Worm (Caenorhabditis elegans): ENCODE data around the gene R01E6.7.

The R01E6.7 gene

ce11 chrX:13583895-13584344 lies 14.2 kb upstream of the R01E6.7 start:
- TF ChIP-seq ets-7 (tag; optimal IDR thresholded peaks at IDR 0.05) (peak; percentile 18), hmg-4 (GFP tag; optimal IDR thresholded peaks at IDR 0.05) (peak; percentile 74), tra-4 (tag; optimal IDR thresholded peaks at IDR 0.05) (no peak), aly-1 (tag; optimal IDR thresholded peaks at IDR 0.05) (peak; percentile 61)

DNA sequence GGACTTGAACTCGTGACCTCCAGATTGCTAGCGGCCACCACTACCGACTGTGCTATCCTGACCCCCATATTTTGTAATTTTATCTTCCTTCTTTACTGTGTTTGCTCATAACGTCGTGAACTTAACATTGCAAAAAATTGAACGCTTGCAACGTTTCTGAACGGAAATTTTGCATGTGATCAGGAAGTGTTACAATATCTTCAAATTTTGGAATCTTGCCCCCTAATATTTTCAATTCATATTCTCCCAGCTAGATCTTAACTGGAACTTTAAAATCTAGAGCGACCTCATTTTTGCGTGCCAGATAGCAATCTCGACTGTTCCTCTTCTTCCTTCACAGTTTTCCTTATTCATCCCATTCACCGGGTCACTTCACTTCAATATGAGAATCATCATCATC lies 12.1 kb upstream of the R01E6.7 start, which contains the start of gene F54B11.10:
F54B11.10 (plus strand) TSS at position 301 of the 400 bp plus-strand sequence.
- TF ChIP-seq sea-1 (GFP tag; conservative IDR thresholded peaks at IDR 0.05) (no peak), hmg-4 (GFP tag; optimal IDR thresholded peaks at IDR 0.05) (no peak), flt-1 (GFP tag; IDR thresholded peaks at IDR 0.05) (no peak), aly-1 (tag; optimal IDR thresholded peaks at IDR 0.05) (no peak), hmbx-1 (tag; optimal IDR thresholded peaks at IDR 0.05) (no peak), F13C5.2 (tag; optimal IDR thresholded peaks at IDR 0.05) (no peak), pes-1 (GFP tag; IDR thresholded peaks at IDR 0.05) (no peak), ets-7 (tag; optimal IDR thresholded peaks at IDR 0.05) (no peak), ama-1 (optimal IDR thresholded peaks at IDR 0.05) (no peak), tra-4 (tag; optimal IDR thresholded peaks at IDR 0.05) (no peak), tbx-37 (GFP tag; conservative IDR thresholded peaks at IDR 0.05) (no peak), scrt-1 (GFP tag; IDR thresholded peaks at IDR 0.05) (no peak), B0310.2 (tag; optimal IDR thresholded peaks at IDR 0.05) (no peak), tbx-11 (GFP tag; IDR thresholded peaks at IDR 0.05) (no peak), hnd-1 (tag; optimal IDR thresholded peaks at IDR 0.05) (no peak), ceh-13 (GFP tag; optimal IDR thresholded peaks at IDR 0.05) (no peak)

DNA sequence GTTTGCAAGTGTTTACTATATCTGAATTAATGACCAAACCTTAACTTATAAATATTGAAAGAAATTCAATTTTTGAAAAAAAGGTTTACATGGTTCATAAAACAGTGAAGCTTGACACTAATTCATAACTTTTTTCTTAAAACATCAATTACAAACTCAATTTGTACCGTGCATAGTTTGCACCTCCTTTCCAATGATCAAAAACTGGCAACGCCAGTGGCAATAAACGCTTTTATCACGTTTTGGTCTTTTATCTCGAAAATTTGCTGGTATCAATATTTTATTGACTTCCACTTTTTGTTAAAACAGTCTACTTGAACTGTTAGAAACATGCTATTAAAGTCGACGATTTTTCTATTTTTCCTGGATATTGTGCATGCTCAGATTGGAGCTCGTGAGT lies 8.7 kb upstream of the R01E6.7 start, which contains the start of gene F54B11.11:
F54B11.11 (plus strand) TSS at position 301 of the 400 bp plus-strand sequence.
- TF ChIP-seq pes-1 (GFP tag; IDR thresholded peaks at IDR 0.05) (no peak), aly-1 (tag; optimal IDR thresholded peaks at IDR 0.05) (no peak), tbx-11 (GFP tag; IDR thresholded peaks at IDR 0.05) (no peak), hmbx-1 (tag; optimal IDR thresholded peaks at IDR 0.05) (no peak), sea-1 (GFP tag; conservative IDR thresholded peaks at IDR 0.05) (no peak), ama-1 (optimal IDR thresholded peaks at IDR 0.05) (no peak)

- TF ChIP-seq hmg-4 (GFP tag; optimal IDR thresholded peaks at IDR 0.05) = no peak
- peak; percentile 5 for TF ChIP-seq ceh-36 (tag; optimal IDR thresholded peaks at IDR 0.05)
- TF ChIP-seq hmbx-1 (tag; optimal IDR thresholded peaks at IDR 0.05) = no peak
Measured at ce11 chrX:13574029-13574428, 4.3 kb upstream of the R01E6.7 start.

DNA sequence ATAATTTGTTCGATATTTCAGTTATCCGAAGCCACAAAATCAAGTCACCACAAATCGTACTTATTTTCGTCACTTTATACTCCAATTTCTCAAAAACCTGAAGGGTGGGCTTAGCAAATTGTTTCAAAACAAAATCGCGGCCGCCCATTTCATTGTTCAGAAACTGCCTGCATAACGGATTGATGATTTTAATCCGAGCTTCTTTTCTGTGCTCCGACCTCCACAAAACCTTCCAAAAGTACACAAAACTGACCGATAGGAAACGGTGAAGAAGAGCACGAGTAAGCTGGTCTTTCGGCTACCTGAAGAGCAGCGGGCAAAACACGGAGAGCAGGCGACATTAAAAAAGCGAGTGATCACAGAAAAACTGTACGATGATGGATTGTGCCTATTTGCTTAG lies 3.3 kb downstream of the R01E6.7 start, which contains the start of gene R01E6.2:
R01E6.2 (minus strand) TSS at position 101 of the 400 bp plus-strand sequence.
- no peak for TF ChIP-seq sea-1 (GFP tag; conservative IDR thresholded peaks at IDR 0.05)
- no peak for TF ChIP-seq tbx-11 (GFP tag; IDR thresholded peaks at IDR 0.05)
- TF ChIP-seq ama-1 (optimal IDR thresholded peaks at IDR 0.05) = no peak
- TF ChIP-seq hmbx-1 (tag; optimal IDR thresholded peaks at IDR 0.05) = no peak
- no peak for TF ChIP-seq pes-1 (GFP tag; IDR thresholded peaks at IDR 0.05)
- TF ChIP-seq ets-7 (tag; optimal IDR thresholded peaks at IDR 0.05) = no peak
- TF ChIP-seq tra-4 (tag; optimal IDR thresholded peaks at IDR 0.05) = no peak

ce11 chrX:13561954-13562353 lies 7.8 kb downstream of the R01E6.7 start:
- TF ChIP-seq aly-1 (tag; optimal IDR thresholded peaks at IDR 0.05) (no peak), ceh-13 (GFP tag; optimal IDR thresholded peaks at IDR 0.05) (no peak), ama-1 (optimal IDR thresholded peaks at IDR 0.05) (no peak)

ce11 chrX:13558667-13559066 lies 11.1 kb downstream of the R01E6.7 start:
- no peak for TF ChIP-seq scrt-1 (GFP tag; IDR thresholded peaks at IDR 0.05)
- TF ChIP-seq hmg-4 (GFP tag; optimal IDR thresholded peaks at IDR 0.05) = no peak
- no peak for TF ChIP-seq ceh-13 (GFP tag; optimal IDR thresholded peaks at IDR 0.05)
- no peak for TF ChIP-seq hnd-1 (tag; optimal IDR thresholded peaks at IDR 0.05)
- no peak for TF ChIP-seq hmbx-1 (tag; optimal IDR thresholded peaks at IDR 0.05)
- no peak for TF ChIP-seq ceh-36 (tag; optimal IDR thresholded peaks at IDR 0.05)

DNA sequence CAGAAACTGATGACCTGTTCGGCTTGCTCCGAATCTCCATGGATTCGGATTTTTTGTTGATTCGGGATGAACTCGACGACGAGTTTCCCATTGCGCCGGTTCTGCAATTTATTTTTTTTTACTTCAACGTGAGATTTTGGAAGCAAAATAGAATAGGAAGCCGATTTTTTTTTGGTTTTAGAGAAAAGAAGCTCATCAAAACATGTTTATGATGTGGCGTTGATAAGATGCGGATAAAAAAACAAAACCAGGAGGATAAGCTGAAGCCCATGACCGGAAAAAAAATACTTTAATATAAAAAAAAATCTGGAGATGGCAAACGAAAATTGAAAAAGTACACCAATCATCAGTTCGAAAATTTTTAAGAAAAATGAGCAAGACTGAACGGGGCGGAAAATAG lies 13.7 kb downstream of the R01E6.7 start, which contains the start of gene glb-20:
glb-20 (minus strand) TSS at position 101 of the 400 bp plus-strand sequence.
- TF ChIP-seq ets-7 (tag; optimal IDR thresholded peaks at IDR 0.05) = no peak
- TF ChIP-seq ceh-13 (GFP tag; optimal IDR thresholded peaks at IDR 0.05) = no peak
- TF ChIP-seq scrt-1 (GFP tag; IDR thresholded peaks at IDR 0.05) = no peak
- no peak for TF ChIP-seq flt-1 (GFP tag; IDR thresholded peaks at IDR 0.05)
- TF ChIP-seq B0310.2 (tag; optimal IDR thresholded peaks at IDR 0.05) = no peak
- TF ChIP-seq hmg-4 (GFP tag; optimal IDR thresholded peaks at IDR 0.05) = no peak
- TF ChIP-seq hnd-1 (tag; optimal IDR thresholded peaks at IDR 0.05) = no peak
- no peak for TF ChIP-seq sea-1 (GFP tag; conservative IDR thresholded peaks at IDR 0.05)
- TF ChIP-seq tbx-37 (GFP tag; conservative IDR thresholded peaks at IDR 0.05) = no peak
- TF ChIP-seq ceh-36 (tag; optimal IDR thresholded peaks at IDR 0.05) = no peak
- no peak for TF ChIP-seq ama-1 (optimal IDR thresholded peaks at IDR 0.05)
- no peak for TF ChIP-seq aly-1 (tag; optimal IDR thresholded peaks at IDR 0.05)
- no peak for TF ChIP-seq hmbx-1 (tag; optimal IDR thresholded peaks at IDR 0.05)
- TF ChIP-seq pes-1 (GFP tag; IDR thresholded peaks at IDR 0.05) = no peak

- TF ChIP-seq scrt-1 (GFP tag; IDR thresholded peaks at IDR 0.05) (no peak), sea-1 (GFP tag; conservative IDR thresholded peaks at IDR 0.05) (no peak), aly-1 (tag; optimal IDR thresholded peaks at IDR 0.05) (no peak), ama-1 (optimal IDR thresholded peaks at IDR 0.05) (no peak), tra-4 (tag; optimal IDR thresholded peaks at IDR 0.05) (no peak), hnd-1 (tag; optimal IDR thresholded peaks at IDR 0.05) (no peak), ceh-13 (GFP tag; optimal IDR thresholded peaks at IDR 0.05) (no peak), tbx-37 (GFP tag; conservative IDR thresholded peaks at IDR 0.05) (no peak), hmg-4 (GFP tag; optimal IDR thresholded peaks at IDR 0.05) (no peak), F13C5.2 (tag; optimal IDR thresholded peaks at IDR 0.05) (no peak), ceh-36 (tag; optimal IDR thresholded peaks at IDR 0.05) (no peak), tbx-11 (GFP tag; IDR thresholded peaks at IDR 0.05) (no peak), ets-7 (tag; optimal IDR thresholded peaks at IDR 0.05) (no peak), pes-1 (GFP tag; IDR thresholded peaks at IDR 0.05) (no peak), flt-1 (GFP tag; IDR thresholded peaks at IDR 0.05) (no peak), hmbx-1 (tag; optimal IDR thresholded peaks at IDR 0.05) (no peak), B0310.2 (tag; optimal IDR thresholded peaks at IDR 0.05) (no peak)
Measured at ce11 chrX:13555098-13555497, 14.7 kb downstream of the R01E6.7 start.

Data from whole organism, early embryonic.